Worm (Caenorhabditis elegans) whole organism, L3 larva: Measurements from ENCODE around the gene Y43F8B.18.
A peak's percentile ranks its signal among the peaks of the same experiment; 100 is the strongest.

Experiments
- R02D3.7 ChIP-seq: fragments of 150-350 bp; optimal IDR thresholded peaks from 2 replicates; lab custom pipeline; 2014; ENCODE audit warnings: missing biosample characterization, missing genetic modification characterization
- ZK546.5 ChIP-seq: sonication (generic microtip); optimal IDR thresholded peaks from 2 replicates; lab custom pipeline; 2017; ENCODE audit warnings: missing biosample characterization, missing genetic modification characterization
- aly-2 ChIP-seq: fragments of 150-350 bp; optimal IDR thresholded peaks from 2 replicates; lab custom pipeline; 2014; ENCODE audit warnings: missing biosample characterization, missing genetic modification characterization
- ceh-16 ChIP-seq: sonication (generic microtip); optimal IDR thresholded peaks from 2 replicates; lab custom pipeline; 2017; ENCODE audit warnings: missing biosample characterization, missing genetic modification characterization
- ceh-28 ChIP-seq: fragments of 150-350 bp; optimal IDR thresholded peaks from 2 replicates; lab custom pipeline; 2014; ENCODE audit warnings: missing biosample characterization, missing genetic modification reagents, missing genetic modification characterization
- ceh-82 ChIP-seq: fragments of 150-350 bp; optimal IDR thresholded peaks from 2 replicates; lab custom pipeline; 2014; ENCODE audit warnings: missing biosample characterization, missing genetic modification characterization
- ceh-9 ChIP-seq: sonication (generic microtip); optimal IDR thresholded peaks from 2 replicates; lab custom pipeline; 2018; ENCODE audit warnings: missing biosample characterization, missing genetic modification characterization
- daf-12 ChIP-seq: fragments of 150-350 bp; optimal IDR thresholded peaks from 2 replicates; lab custom pipeline; 2014; ENCODE audit warnings: missing biosample characterization, missing genetic modification reagents, missing genetic modification characterization
- egl-27 ChIP-seq: sonication (generic microtip); optimal IDR thresholded peaks from 4 replicates; lab custom pipeline; 2017; ENCODE audit warnings: missing biosample characterization, missing genetic modification reagents, missing genetic modification characterization
- egl-5 ChIP-seq: fragments of 150-350 bp; optimal IDR thresholded peaks from 2 replicates; lab custom pipeline; 2017; ENCODE audit warnings: missing biosample characterization, missing genetic modification reagents, missing genetic modification characterization, inconsistent platforms
- elt-1 ChIP-seq: fragments of 150-350 bp; optimal IDR thresholded peaks from 2 replicates; lab custom pipeline; 2014; ENCODE audit warnings: missing biosample characterization, missing genetic modification characterization
- elt-2 ChIP-seq: sonication (generic microtip); optimal IDR thresholded peaks from 2 replicates; lab custom pipeline; 2016; ENCODE audit warnings: missing genetic modification reagents, mild to moderate bottlenecking, missing genetic modification characterization, missing compliant biosample characterization
- elt-3 ChIP-seq, 3 experiments: fragments of 150-350 bp in 1 of 3; sonication (generic microtip) in 2 of 3; optimal IDR thresholded peaks; 2 replicates in 2 of 3; 4 replicates in 1 of 3; lab custom pipeline; 2014 to 2017; ENCODE audit warnings: missing biosample characterization in 3 of 3, missing genetic modification characterization in 3 of 3
- fkh-10 ChIP-seq: sonication (generic microtip); optimal IDR thresholded peaks from 2 replicates; lab custom pipeline; 2017; ENCODE audit warnings: missing biosample characterization, missing genetic modification reagents, missing genetic modification characterization
- fkh-2 ChIP-seq: fragments of 150-350 bp; optimal IDR thresholded peaks from 2 replicates; lab custom pipeline; 2014; ENCODE audit warnings: missing biosample characterization, missing genetic modification reagents, missing genetic modification characterization
- fos-1 ChIP-seq: fragments of 150-350 bp; optimal IDR thresholded peaks from 2 replicates; lab custom pipeline; 2014; ENCODE audit warnings: missing biosample characterization, missing genetic modification characterization
- hmg-11 ChIP-seq: sonication (generic microtip); optimal IDR thresholded peaks from 2 replicates; lab custom pipeline; 2016; ENCODE audit warnings: missing genetic modification characterization, missing compliant biosample characterization
- jun-1 ChIP-seq: fragments of 150-350 bp; optimal IDR thresholded peaks from 2 replicates; lab custom pipeline; 2014; ENCODE audit warnings: missing biosample characterization, missing genetic modification reagents, missing genetic modification characterization
- lin-15B ChIP-seq: fragments of 150-350 bp; optimal IDR thresholded peaks from 2 replicates; lab custom pipeline; 2014; ENCODE audit warnings: missing biosample characterization, missing genetic modification characterization
- lin-39 ChIP-seq: fragments of 150-350 bp; optimal IDR thresholded peaks from 2 replicates; lab custom pipeline; 2018; ENCODE audit warnings: missing biosample characterization, missing genetic modification reagents, missing genetic modification characterization
- lsy-12 ChIP-seq: sonication (generic microtip); optimal IDR thresholded peaks from 2 replicates; lab custom pipeline; 2016; ENCODE audit warnings: mild to moderate bottlenecking, missing genetic modification characterization, missing compliant biosample characterization
- mdl-1 ChIP-seq: fragments of 150-350 bp; optimal IDR thresholded peaks from 2 replicates; lab custom pipeline; 2014; ENCODE audit warnings: missing biosample characterization, missing genetic modification characterization
- mml-1 ChIP-seq: fragments of 150-350 bp; sonication (generic microtip); optimal IDR thresholded peaks from 3 replicates; lab custom pipeline; 2014; ENCODE audit warnings: missing biosample characterization, missing genetic modification characterization
- nfya-1 ChIP-seq: sonication (generic microtip); optimal IDR thresholded peaks from 2 replicates; lab custom pipeline; 2017; ENCODE audit warnings: missing genetic modification characterization, mild to moderate bottlenecking, missing compliant biosample characterization, antibody characterized with exemption, moderate library complexity; ENCODE audit not compliant: insufficient read depth
- nhr-11 ChIP-seq: fragments of 150-350 bp; optimal IDR thresholded peaks from 2 replicates; lab custom pipeline; 2014; ENCODE audit warnings: missing biosample characterization, missing genetic modification characterization
- nhr-12 ChIP-seq: fragments of 150-350 bp; optimal IDR thresholded peaks from 2 replicates; lab custom pipeline; 2014; ENCODE audit warnings: missing biosample characterization, missing genetic modification characterization
- nhr-23 ChIP-seq: fragments of 150-350 bp; optimal IDR thresholded peaks from 2 replicates; lab custom pipeline; 2014; ENCODE audit warnings: missing biosample characterization, missing genetic modification reagents, missing genetic modification characterization
- nhr-237 ChIP-seq: fragments of 150-350 bp; optimal IDR thresholded peaks from 2 replicates; lab custom pipeline; 2014; ENCODE audit warnings: missing biosample characterization, missing genetic modification characterization
- nhr-25 ChIP-seq: sonication (generic microtip); optimal IDR thresholded peaks from 2 replicates; lab custom pipeline; 2017; ENCODE audit warnings: missing biosample characterization, missing genetic modification characterization
- nhr-28 ChIP-seq: fragments of 150-350 bp; optimal IDR thresholded peaks from 2 replicates; lab custom pipeline; 2014; ENCODE audit warnings: missing biosample characterization, missing genetic modification characterization
- nhr-43 ChIP-seq: sonication (generic microtip); optimal IDR thresholded peaks from 2 replicates; lab custom pipeline; 2016; ENCODE audit warnings: mild to moderate bottlenecking, missing genetic modification characterization, missing compliant biosample characterization; ENCODE audit not compliant: poor library complexity, severe bottlenecking
- nhr-77 ChIP-seq: fragments of 150-350 bp; optimal IDR thresholded peaks from 2 replicates; lab custom pipeline; 2014; ENCODE audit warnings: missing biosample characterization, missing genetic modification characterization
- pha-4 ChIP-seq: fragments of 150-350 bp; optimal IDR thresholded peaks from 2 replicates; lab custom pipeline; 2014; ENCODE audit warnings: missing biosample characterization, missing genetic modification reagents, missing genetic modification characterization
- pqm-1 ChIP-seq: fragments of 150-350 bp; optimal IDR thresholded peaks from 2 replicates; lab custom pipeline; 2017; ENCODE audit warnings: missing biosample characterization, missing genetic modification characterization, inconsistent platforms
- sea-2 ChIP-seq: fragments of 150-350 bp; sonication (generic microtip); optimal IDR thresholded peaks from 4 replicates; lab custom pipeline; 2014; ENCODE audit warnings: missing biosample characterization, missing genetic modification reagents, missing genetic modification characterization
- skn-1 ChIP-seq: fragments of 150-350 bp; optimal IDR thresholded peaks from 2 replicates; lab custom pipeline; 2014; ENCODE audit warnings: missing biosample characterization, missing genetic modification characterization
- snpc-4 ChIP-seq: fragments of 150-350 bp; optimal IDR thresholded peaks from 2 replicates; lab custom pipeline; 2014; ENCODE audit warnings: missing biosample characterization, missing genetic modification characterization
- tbx-2 ChIP-seq: sonication (generic microtip); optimal IDR thresholded peaks from 2 replicates; lab custom pipeline; 2016; ENCODE audit warnings: mild to moderate bottlenecking, missing genetic modification characterization, missing compliant biosample characterization
- unc-39 ChIP-seq: sonication (generic microtip); optimal IDR thresholded peaks from 4 replicates; lab custom pipeline; 2017; ENCODE audit warnings: missing biosample characterization, missing genetic modification characterization
- unc-62 ChIP-seq: fragments of 150-350 bp; sonication (generic microtip); optimal IDR thresholded peaks from 4 replicates; lab custom pipeline; 2014; ENCODE audit warnings: missing biosample characterization, missing genetic modification reagents, missing genetic modification characterization
- zag-1 ChIP-seq: fragments of 150-350 bp; optimal IDR thresholded peaks from 2 replicates; lab custom pipeline; 2014; ENCODE audit warnings: missing biosample characterization, missing genetic modification characterization
- ztf-11 ChIP-seq: fragments of 150-350 bp; optimal IDR thresholded peaks from 2 replicates; lab custom pipeline; 2014; ENCODE audit warnings: missing biosample characterization, missing genetic modification characterization
- ztf-4 ChIP-seq: fragments of 150-350 bp; optimal IDR thresholded peaks from 2 replicates; lab custom pipeline; 2014; ENCODE audit warnings: missing biosample characterization, missing genetic modification characterization

The Y43F8B.18 gene

DNA sequence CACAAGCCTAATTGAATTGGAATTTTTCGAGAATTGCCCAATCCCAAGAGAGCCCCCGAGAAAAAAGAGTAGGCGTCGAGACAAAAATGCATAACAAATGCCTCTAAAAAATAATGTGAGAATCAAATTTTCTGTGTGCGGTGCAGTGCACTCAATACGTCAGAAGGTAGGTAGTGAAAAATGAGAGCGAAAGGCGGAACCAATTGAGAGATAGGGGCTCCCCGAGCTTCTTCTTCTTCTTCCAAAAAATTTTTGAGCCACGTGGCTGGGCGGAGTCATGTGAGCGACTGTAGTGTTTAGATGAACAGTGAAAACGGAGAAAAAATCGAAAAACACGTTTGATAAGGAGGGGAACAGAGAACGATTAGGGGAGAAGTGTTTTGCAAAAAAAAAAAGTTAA is 38.8 kb downstream of the Y43F8B.18 start:
- TF ChIP-seq ceh-9 (tag; lab: Kevin White, UChicago), result no peak
- TF ChIP-seq hmg-11 (tag; lab: Kevin White, UChicago), result no peak
- TF ChIP-seq pqm-1 (tag; lab: Kevin White, UChicago), result peak; percentile 66
- TF ChIP-seq ZK546.5, result no peak
- TF ChIP-seq ceh-16, result no peak
- peak; percentile 47 for TF ChIP-seq mdl-1 (tag; lab: Kevin White, UChicago)
- no peak for TF ChIP-seq R02D3.7 (tag; lab: Kevin White, UChicago)
- TF ChIP-seq fkh-10 (GFP tag; lab: Kevin White, UChicago), result no peak
- TF ChIP-seq nhr-237 (tag; lab: Kevin White, UChicago), result no peak
- peak; percentile 28 for TF ChIP-seq nfya-1 (tag; lab: Kevin White, UChicago)
- TF ChIP-seq fos-1 (tag; lab: Kevin White, UChicago), result no peak
- no peak for TF ChIP-seq lsy-12 (tag; lab: Kevin White, UChicago)
- TF ChIP-seq nhr-77 (tag; lab: Kevin White, UChicago), result no peak
- TF ChIP-seq pha-4, result peak; percentile 38
- peak; percentile 76 for TF ChIP-seq elt-2

DNA sequence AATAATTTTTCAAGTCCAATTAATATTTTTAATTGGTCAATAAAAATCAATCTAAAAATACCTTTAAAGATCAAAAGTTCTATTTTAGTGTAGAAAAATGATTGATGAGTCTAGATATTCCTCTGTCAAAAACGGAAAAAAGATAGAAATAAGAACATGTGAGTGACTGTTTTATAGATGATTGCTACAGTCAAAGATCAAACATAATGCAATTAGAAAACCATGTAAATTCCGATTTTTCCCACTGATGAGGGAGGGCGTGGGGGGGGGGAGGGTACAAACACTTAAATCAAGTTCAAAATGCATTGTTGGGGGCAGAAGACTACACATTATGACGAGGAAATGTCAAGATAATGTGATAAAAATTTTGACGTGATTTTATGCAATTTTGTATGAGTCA is 40.4 kb downstream of the Y43F8B.18 start:
- peak; percentile 13 for TF ChIP-seq elt-2
- no peak for TF ChIP-seq zag-1 (tag; lab: Kevin White, UChicago)

DNA sequence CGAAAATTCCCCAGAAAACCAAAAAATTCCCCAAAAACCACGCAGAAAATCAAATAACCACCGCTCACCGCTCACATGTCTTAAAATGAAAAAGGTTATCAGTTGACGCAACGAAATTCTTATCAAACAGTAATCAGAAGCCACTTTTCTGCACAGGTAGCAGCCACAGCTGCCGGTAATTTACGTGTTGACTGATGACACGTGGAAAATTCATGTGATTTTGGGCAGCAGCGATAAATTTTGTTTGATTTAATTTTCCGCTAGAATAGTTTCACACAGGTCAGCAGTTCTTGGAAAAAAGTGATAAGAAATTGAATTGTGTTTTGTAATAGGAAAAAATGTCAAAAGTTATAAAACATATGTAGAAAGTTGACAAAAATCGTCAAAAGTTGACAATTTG is 41.8 kb downstream of the Y43F8B.18 start:
- TF ChIP-seq egl-27 (tag; lab: Kevin White, UChicago) (peak; percentile 26), lsy-12 (tag; lab: Kevin White, UChicago) (peak; percentile 17), lin-15B (no peak), nhr-12 (tag; lab: Kevin White, UChicago) (no peak), pqm-1 (tag; lab: Kevin White, UChicago) (peak; percentile 96), elt-2 (peak; percentile 99), nhr-23 (tag; lab: Kevin White, UChicago) (peak; percentile 31), jun-1 (tag; lab: Kevin White, UChicago) (peak; percentile 83), nfya-1 (tag; lab: Kevin White, UChicago) (peak; percentile 6), nhr-11 (tag; lab: Kevin White, UChicago) (no peak), fos-1 (tag; lab: Kevin White, UChicago) (no peak), ceh-28 (tag; lab: Kevin White, UChicago) (no peak), pha-4 (peak; percentile 77), mdl-1 (tag; lab: Kevin White, UChicago) (peak; percentile 32)

DNA sequence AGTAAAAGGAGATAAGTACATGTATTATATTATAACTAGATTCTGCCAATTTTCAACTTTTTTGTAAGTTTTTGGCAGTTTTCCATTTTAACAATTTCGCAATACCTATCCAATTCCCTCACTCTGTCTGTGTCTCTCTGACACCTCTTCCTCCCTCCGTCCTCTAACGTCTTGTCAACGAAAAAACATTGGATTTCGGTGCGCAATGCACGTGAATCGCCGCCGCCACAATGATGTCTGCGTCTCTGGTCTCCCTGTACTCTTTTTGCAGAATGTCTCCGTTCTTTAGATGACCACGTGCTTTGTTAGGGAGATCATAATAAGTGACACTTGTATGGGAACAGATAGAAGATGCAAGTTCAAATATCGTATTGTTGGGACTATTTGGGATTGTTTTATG is 43.4 kb downstream of the Y43F8B.18 start:
- TF ChIP-seq nhr-12 (tag; lab: Kevin White, UChicago), result no peak
- no peak for TF ChIP-seq aly-2 (tag; lab: Kevin White, UChicago)
- TF ChIP-seq pqm-1 (tag; lab: Kevin White, UChicago), result peak; percentile 67
- TF ChIP-seq fos-1 (tag; lab: Kevin White, UChicago), result peak; percentile 6
- peak; percentile 98 for TF ChIP-seq mml-1 (tag; lab: Kevin White, UChicago)
- TF ChIP-seq mdl-1 (tag; lab: Kevin White, UChicago), result peak; percentile 99
- TF ChIP-seq elt-3 (tag; optimal IDR thresholded peaks at IDR 0.05; lab: Kevin White, UChicago), result peak in 1 of 3 experiments; percentile 61
- TF ChIP-seq pha-4, result peak; percentile 96
- peak; percentile 55 for TF ChIP-seq lin-15B
- peak; percentile 84 for TF ChIP-seq lsy-12 (tag; lab: Kevin White, UChicago)
- TF ChIP-seq ztf-4 (tag; lab: Kevin White, UChicago), result peak; percentile 65
- peak; percentile 64 for TF ChIP-seq fkh-10 (GFP tag; lab: Kevin White, UChicago)
- TF ChIP-seq nhr-77 (tag; lab: Kevin White, UChicago), result peak; percentile 44
- no peak for TF ChIP-seq ceh-9 (tag; lab: Kevin White, UChicago)
- TF ChIP-seq sea-2 (GFP tag; lab: Kevin White, UChicago), result peak; percentile 57
- peak; percentile 72 for TF ChIP-seq snpc-4
- TF ChIP-seq nhr-25 (tag; lab: Kevin White, UChicago), result peak; percentile 98
- no peak for TF ChIP-seq ZK546.5
- TF ChIP-seq unc-62 (GFP tag; lab: Kevin White, UChicago), result peak; percentile 95
- TF ChIP-seq ceh-16, result no peak
- TF ChIP-seq lin-39, result peak; percentile 88
- TF ChIP-seq ztf-11, result no peak
- TF ChIP-seq nhr-43 (tag; lab: Kevin White, UChicago), result peak; percentile 97
- TF ChIP-seq elt-1 (tag; lab: Kevin White, UChicago), result no peak
- peak; percentile 9 for TF ChIP-seq daf-12 (tag; lab: Kevin White, UChicago)
- peak; percentile 78 for TF ChIP-seq elt-2
- TF ChIP-seq egl-5 (tag; lab: Kevin White, UChicago), result peak; percentile 74
- TF ChIP-seq nhr-28 (tag; lab: Kevin White, UChicago), result peak; percentile 61
- TF ChIP-seq nhr-11 (tag; lab: Kevin White, UChicago), result peak; percentile 46
- peak; percentile 98 for TF ChIP-seq nhr-23 (tag; lab: Kevin White, UChicago)
- TF ChIP-seq skn-1, result peak; percentile 68
- peak; percentile 89 for TF ChIP-seq ceh-28 (tag; lab: Kevin White, UChicago)
- TF ChIP-seq nfya-1 (tag; lab: Kevin White, UChicago), result peak; percentile 90
- TF ChIP-seq unc-39 (tag; lab: Kevin White, UChicago), result peak; percentile 3
- no peak for TF ChIP-seq fkh-2 (tag; lab: Kevin White, UChicago)
- TF ChIP-seq hmg-11 (tag; lab: Kevin White, UChicago), result peak; percentile 75
- TF ChIP-seq ceh-82 (tag; lab: Kevin White, UChicago), result peak; percentile 51
- no peak for TF ChIP-seq nhr-237 (tag; lab: Kevin White, UChicago)
- TF ChIP-seq tbx-2 (tag; lab: Kevin White, UChicago), result peak; percentile 86
- peak; percentile 56 for TF ChIP-seq R02D3.7 (tag; lab: Kevin White, UChicago)
